Worm (Caenorhabditis elegans) whole organism, midembryonic: ENCODE measurements around the gene mks-3.

Source experiments
- T22C8.4 ChIP-seq: fragments of 200-800 bp; sonication (Bioruptor generic); IDR thresholded peaks from 2 replicates; pipeline ENCODE4 v1.3.6; 2022; ENCODE audit warnings: missing genetic modification characterization, missing compliant biosample characterization
- cog-1 ChIP-seq: sonication (generic microtip); optimal IDR thresholded peaks from 2 replicates; lab custom pipeline; 2016; ENCODE audit warnings: missing genetic modification characterization, missing compliant biosample characterization
- flt-1 ChIP-seq: fragments of 200-800 bp; sonication (Bioruptor generic); IDR thresholded peaks from 2 replicates; pipeline ENCODE4 v1.3.6; 2022; ENCODE audit warnings: missing genetic modification characterization, missing compliant biosample characterization
- klf-2 ChIP-seq: fragments of 200-800 bp; sonication (Bioruptor generic); conservative IDR thresholded peaks from 2 replicates; pipeline ENCODE4 v1.3.6; 2022; ENCODE audit warnings: missing genetic modification reagents, missing genetic modification characterization, missing compliant biosample characterization
- med-1 ChIP-seq: sonication (generic microtip); optimal IDR thresholded peaks from 2 replicates; lab custom pipeline; 2017; ENCODE audit warnings: missing genetic modification characterization, mild to moderate bottlenecking, missing compliant biosample characterization, antibody characterized with exemption, missing genetic modification reagents; ENCODE audit not compliant: insufficient read depth
- ref-1 ChIP-seq: fragments of 200-800 bp; sonication (Bioruptor generic); conservative IDR thresholded peaks from 2 replicates; pipeline ENCODE4 v1.3.6; 2022; ENCODE audit warnings: missing genetic modification reagents, missing genetic modification characterization, missing compliant biosample characterization
- tab-1 ChIP-seq: fragments of 200-800 bp; sonication (Bioruptor generic); IDR thresholded peaks from 2 replicates; pipeline ENCODE4 v1.3.6; 2022; ENCODE audit warnings: missing genetic modification characterization, missing compliant biosample characterization
- ztf-23 ChIP-seq: fragments of 200-800 bp; sonication (Bioruptor generic); IDR thresholded peaks from 2 replicates; pipeline ENCODE4 v1.3.6; 2022; ENCODE audit warnings: missing genetic modification reagents, missing genetic modification characterization, missing compliant biosample characterization
- ztf-29 ChIP-seq: fragments of 200-800 bp; sonication (Bioruptor generic); IDR thresholded peaks from 2 replicates; pipeline ENCODE4 v1.3.6; 2022; ENCODE audit warnings: missing genetic modification reagents, missing genetic modification characterization, missing compliant biosample characterization

The mks-3 gene

ce11 chrII:7618212-7618611 is 34.8 kb upstream of the mks-3 start:
- TF ChIP-seq flt-1 (GFP tag; lab: Robert Waterston, UW) = no peak
- TF ChIP-seq ztf-23 (GFP tag; lab: Robert Waterston, UW) = no peak
- TF ChIP-seq med-1 (GFP tag; lab: Kevin White, UChicago) = no peak
- TF ChIP-seq ref-1 (GFP tag; lab: Robert Waterston, UW) = no peak
- TF ChIP-seq cog-1 = no peak
- TF ChIP-seq klf-2 = no peak
- TF ChIP-seq T22C8.4 (GFP tag; lab: Robert Waterston, UW) = no peak
- no peak for TF ChIP-seq tab-1 (GFP tag; lab: Robert Waterston, UW)
- TF ChIP-seq ztf-29 (GFP tag; lab: Robert Waterston, UW) = no peak

ce11 chrII:7616141-7616540 is 32.7 kb upstream of the mks-3 start, which contains the start of gene cdc-42:
TSS of gene cdc-42 (plus strand) at chrII:7616452.
- TF ChIP-seq tab-1 (GFP tag; lab: Robert Waterston, UW) (no peak), ref-1 (GFP tag; lab: Robert Waterston, UW) (no peak), med-1 (GFP tag; lab: Kevin White, UChicago) (no peak), T22C8.4 (GFP tag; lab: Robert Waterston, UW) (no peak), flt-1 (GFP tag; lab: Robert Waterston, UW) (no peak), cog-1 (no peak), klf-2 (no peak), ztf-29 (GFP tag; lab: Robert Waterston, UW) (no peak)

ce11 chrII:7615318-7615891 is 31.9 kb upstream of the mks-3 start:
- peak; percentile 43; the same call in 1 of the 2 replicates for TF ChIP-seq T22C8.4 (GFP tag; lab: Robert Waterston, UW)
- TF ChIP-seq ref-1 (GFP tag; lab: Robert Waterston, UW) = no peak

ce11 chrII:7614334-7614733 is 30.9 kb upstream of the mks-3 start:
- TF ChIP-seq ztf-29 (GFP tag; lab: Robert Waterston, UW) (no peak), flt-1 (GFP tag; lab: Robert Waterston, UW) (0 out of 2 replicates have a peak, but pooled peaks have one; percentile 47), ref-1 (GFP tag; lab: Robert Waterston, UW) (no peak), ztf-23 (GFP tag; lab: Robert Waterston, UW) (0 out of 2 replicates have a peak, but pooled peaks have one; percentile 58), cog-1 (no peak)

- TF ChIP-seq cog-1 = no peak
- no peak for TF ChIP-seq med-1 (GFP tag; lab: Kevin White, UChicago)
- TF ChIP-seq klf-2 = no peak
- TF ChIP-seq flt-1 (GFP tag; lab: Robert Waterston, UW) = no peak
- TF ChIP-seq tab-1 (GFP tag; lab: Robert Waterston, UW) = no peak
- no peak for TF ChIP-seq ztf-23 (GFP tag; lab: Robert Waterston, UW)
- TF ChIP-seq ztf-29 (GFP tag; lab: Robert Waterston, UW) = no peak
- TF ChIP-seq T22C8.4 (GFP tag; lab: Robert Waterston, UW) = no peak
- TF ChIP-seq ref-1 (GFP tag; lab: Robert Waterston, UW) = no peak
These were observed 29.9 kb upstream of the mks-3 start, which contains the start of the genes oig-4 and R07G3.7 for ce11 chrII:7613241-7613782. TSS of gene oig-4 (plus strand) at chrII:7613541. TSS of gene R07G3.7 (minus strand) at chrII:7613732.

- TF ChIP-seq T22C8.4 (GFP tag; lab: Robert Waterston, UW) (no peak), med-1 (GFP tag; lab: Kevin White, UChicago) (no peak), flt-1 (GFP tag; lab: Robert Waterston, UW) (no peak), klf-2 (no peak), ztf-23 (GFP tag; lab: Robert Waterston, UW) (no peak), ref-1 (GFP tag; lab: Robert Waterston, UW) (no peak), cog-1 (no peak), tab-1 (GFP tag; lab: Robert Waterston, UW) (no peak), ztf-29 (GFP tag; lab: Robert Waterston, UW) (no peak)
These were observed 24.5 kb upstream of the mks-3 start, which contains the start of gene lips-17 for ce11 chrII:7607953-7608352. TSS of gene lips-17 (plus strand) at chrII:7608253.

ce11 chrII:7605306-7605705 is 21.9 kb upstream of the mks-3 start, which contains the start of gene osm-8:
TSS of gene osm-8 (minus strand) at chrII:7605406.
- no peak for TF ChIP-seq ref-1 (GFP tag; lab: Robert Waterston, UW)
- no peak for TF ChIP-seq ztf-29 (GFP tag; lab: Robert Waterston, UW)
- no peak for TF ChIP-seq cog-1
- no peak for TF ChIP-seq flt-1 (GFP tag; lab: Robert Waterston, UW)
- TF ChIP-seq med-1 (GFP tag; lab: Kevin White, UChicago) = no peak
- TF ChIP-seq tab-1 (GFP tag; lab: Robert Waterston, UW) = no peak
- no peak for TF ChIP-seq T22C8.4 (GFP tag; lab: Robert Waterston, UW)
- TF ChIP-seq klf-2 = no peak
- no peak for TF ChIP-seq ztf-23 (GFP tag; lab: Robert Waterston, UW)

- TF ChIP-seq cog-1 (no peak), ztf-29 (GFP tag; lab: Robert Waterston, UW) (no peak), med-1 (GFP tag; lab: Kevin White, UChicago) (no peak), tab-1 (GFP tag; lab: Robert Waterston, UW) (no peak), klf-2 (no peak), ztf-23 (GFP tag; lab: Robert Waterston, UW) (no peak), T22C8.4 (GFP tag; lab: Robert Waterston, UW) (no peak), flt-1 (GFP tag; lab: Robert Waterston, UW) (no peak), ref-1 (GFP tag; lab: Robert Waterston, UW) (no peak)
These were observed 15.9 kb upstream of the mks-3 start, which contains the start of gene npp-21 for ce11 chrII:7599357-7599756. TSS of gene npp-21 (plus strand) at chrII:7599657.

ce11 chrII:7598702-7599314 is 15.4 kb upstream of the mks-3 start, which contains the start of gene pgam-5:
TSS of gene pgam-5 (minus strand) at chrII:7598752.
- TF ChIP-seq flt-1 (GFP tag; lab: Robert Waterston, UW) (no peak), tab-1 (GFP tag; lab: Robert Waterston, UW) (no peak), ztf-29 (GFP tag; lab: Robert Waterston, UW) (no peak), cog-1 (no peak), klf-2 (no peak), med-1 (GFP tag; lab: Kevin White, UChicago) (no peak)
